Fruit fly (Drosophila melanogaster) Kc167 (cell line): ENCODE data around the gene DNAlig3.

Source experiments
- Myc ChIP-seq: fragments of >200 bp; optimal IDR thresholded peaks from 2 replicates; lab custom pipeline; 2017; ENCODE audit warnings: missing external identifiers
- Sin3A ChIP-seq: fragments of >200 bp; optimal IDR thresholded peaks from 2 replicates; lab custom pipeline; 2018; ENCODE audit warnings: missing external identifiers
- h ChIP-seq: fragments of >200 bp; optimal IDR thresholded peaks from 3 replicates; lab custom pipeline; 2018; ENCODE audit warnings: missing external identifiers
- insv ChIP-seq: fragments of >200 bp; optimal IDR thresholded peaks from 3 replicates; lab custom pipeline; 2018; ENCODE audit warnings: missing external identifiers
- psq ChIP-seq: fragments of >200 bp; optimal IDR thresholded peaks from 2 replicates; lab custom pipeline; 2017; ENCODE audit warnings: missing external identifiers
- ttk ChIP-seq: sonication (Bioruptor generic); optimal IDR thresholded peaks from 2 replicates; lab custom pipeline; 2017; ENCODE audit warnings: missing external identifiers

dm6 chr3R:12406235-12407196 lies 4.9 kb upstream of the DNAlig3 start, which contains the start of gene CG5167:
- TF ChIP-seq psq (lab: Kevin White, UChicago) (no peak), Sin3A (no peak), h (lab: Kevin White, UChicago) (no peak), insv (lab: Kevin White, UChicago) (no peak), ttk (lab: Kevin White, UChicago) (no peak), Myc (lab: Kevin White, UChicago) (no peak)
